Fruit fly (Drosophila melanogaster) whole organism, embryonic: Measurements from ENCODE around the gene pyd.

Experiments used
- Atf6 ChIP-seq: fragments of 200-800 bp; sonication (Bioruptor generic); IDR thresholded peaks from 2 replicates; pipeline ENCODE4 v1.3.6; 2022; ENCODE audit warnings: missing biosample characterization, missing genetic modification characterization
- BEAF-32 ChIP-seq: fragments of 200-800 bp; sonication (Bioruptor generic); optimal IDR thresholded peaks from 3 replicates; lab custom pipeline; 2017; ENCODE audit warnings: missing biosample characterization, missing genetic modification characterization, mild to moderate bottlenecking, moderate library complexity, missing genetic modification reagents
- Bdp1 ChIP-seq: fragments of 200-800 bp; sonication (Bioruptor generic); optimal IDR thresholded peaks from 3 replicates; lab custom pipeline; 2016; ENCODE audit warnings: missing biosample characterization, missing genetic modification characterization
- Bgb ChIP-seq: fragments of 200-800 bp; sonication (Bioruptor generic); IDR thresholded peaks from 2 replicates; pipeline ENCODE4 v1.3.6; 2022; ENCODE audit warnings: missing biosample characterization, missing genetic modification characterization; ENCODE audit not compliant: partially characterized antibody
- CG10267 ChIP-seq: fragments of 200-800 bp; sonication (Bioruptor generic); optimal IDR thresholded peaks from 2 replicates; lab custom pipeline; 2018; ENCODE audit warnings: missing biosample characterization, mild to moderate bottlenecking, missing genetic modification characterization, moderate library complexity
- CG12071 ChIP-seq: fragments of 200-800 bp; sonication (Bioruptor generic); optimal IDR thresholded peaks from 3 replicates; lab custom pipeline; 2018; ENCODE audit warnings: missing biosample characterization, mild to moderate bottlenecking, missing genetic modification characterization
- CG13123 ChIP-seq: fragments of 200-800 bp; sonication (Bioruptor generic); optimal IDR thresholded peaks from 2 replicates; lab custom pipeline; 2016; ENCODE audit warnings: missing biosample characterization, missing genetic modification characterization
- CG14860 ChIP-seq: fragments of 200-800 bp; sonication (Bioruptor generic); IDR thresholded peaks from 3 replicates; pipeline ENCODE4 v1.3.6; 2022; ENCODE audit warnings: missing biosample characterization, missing genetic modification characterization; ENCODE audit not compliant: partially characterized antibody
- CG16779 ChIP-seq: fragments of 200-800 bp; sonication (Bioruptor generic); IDR thresholded peaks from 2 replicates; pipeline ENCODE4 v1.3.6; 2022; ENCODE audit warnings: missing biosample characterization, missing genetic modification characterization
- CG17829 ChIP-seq: fragments of 200-800 bp; optimal IDR thresholded peaks from 2 replicates; lab custom pipeline; 2019; ENCODE audit warnings: missing biosample characterization, mild to moderate bottlenecking, missing genetic modification characterization, moderate library complexity
- CG1792 ChIP-seq: fragments of 200-800 bp; sonication (Bioruptor generic); optimal IDR thresholded peaks from 2 replicates; lab custom pipeline; 2016; ENCODE audit warnings: missing biosample characterization, missing genetic modification characterization
- CG18011 ChIP-seq: fragments of 200-800 bp; sonication (Bioruptor generic); optimal IDR thresholded peaks from 2 replicates; lab custom pipeline; 2017; ENCODE audit warnings: missing biosample characterization, missing genetic modification characterization, mild to moderate bottlenecking, moderate library complexity, missing genotype
- CG2199 ChIP-seq: fragments of 200-800 bp; sonication (Bioruptor generic); IDR thresholded peaks from 3 replicates; pipeline ENCODE4 v1.3.6; 2022; ENCODE audit warnings: missing biosample characterization, missing genetic modification characterization
- CG2202 ChIP-seq: fragments of 200-800 bp; sonication (Bioruptor generic); optimal IDR thresholded peaks from 2 replicates; lab custom pipeline; 2018; ENCODE audit warnings: missing biosample characterization, mild to moderate bottlenecking, missing genetic modification characterization
- CG30431 ChIP-seq: fragments of 200-800 bp; sonication (Bioruptor generic); optimal IDR thresholded peaks from 2 replicates; lab custom pipeline; 2017; ENCODE audit warnings: missing biosample characterization, missing genetic modification characterization
- CG4854 ChIP-seq: fragments of 200-800 bp; sonication (Bioruptor generic); optimal IDR thresholded peaks from 2 replicates; lab custom pipeline; 2016; ENCODE audit warnings: missing biosample characterization, missing genetic modification characterization, inconsistent platforms
- CG5245 ChIP-seq: fragments of 200-800 bp; sonication (Bioruptor generic); optimal IDR thresholded peaks from 3 replicates; lab custom pipeline; 2016; ENCODE audit warnings: missing biosample characterization, missing genetic modification characterization
- CG6683 ChIP-seq: fragments of 200-800 bp; sonication (Bioruptor generic); optimal IDR thresholded peaks from 2 replicates; lab custom pipeline; 2017; ENCODE audit warnings: missing biosample characterization, mild to moderate bottlenecking, missing genetic modification characterization, missing genetic modification reagents
- CG6689 ChIP-seq: fragments of 200-800 bp; sonication (Bioruptor generic); IDR thresholded peaks from 2 replicates; pipeline ENCODE4 v1.3.6; 2022; ENCODE audit warnings: missing biosample characterization, missing genetic modification characterization
- CG8924 ChIP-seq: fragments of 200-800 bp; optimal IDR thresholded peaks from 3 replicates; lab custom pipeline; 2019; ENCODE audit warnings: missing biosample characterization, mild to moderate bottlenecking, missing genetic modification characterization, moderate library complexity
- Dip2 ChIP-seq: fragments of 200-800 bp; sonication (Bioruptor generic); IDR thresholded peaks from 2 replicates; pipeline ENCODE4 v1.3.6; 2022; ENCODE audit warnings: missing biosample characterization, missing genetic modification characterization
- E2f2 ChIP-seq: fragments of 200-800 bp; sonication (Bioruptor generic); IDR thresholded peaks from 2 replicates; pipeline ENCODE4 v1.3.6; 2022; ENCODE audit warnings: missing biosample characterization, missing genetic modification characterization
- Hand ChIP-seq: fragments of 200-800 bp; sonication (Bioruptor generic); optimal IDR thresholded peaks from 2 replicates; lab custom pipeline; 2017; ENCODE audit warnings: mild to moderate bottlenecking, missing biosample characterization, missing genetic modification reagents, missing genetic modification characterization
- Hmr ChIP-seq: fragments of 200-800 bp; sonication (Bioruptor generic); optimal IDR thresholded peaks from 3 replicates; lab custom pipeline; 2017; ENCODE audit warnings: mild to moderate bottlenecking, missing biosample characterization, missing genetic modification reagents, missing genetic modification characterization
- Lpt ChIP-seq: fragments of >200 bp; optimal IDR thresholded peaks from 2 replicates; lab custom pipeline; 2018; ENCODE audit warnings: missing biosample characterization, missing genetic modification characterization
- Med ChIP-seq: fragments of 200-800 bp; sonication (Bioruptor generic); peaks from one replicate; lab custom pipeline; 2016; ENCODE audit warnings: missing biosample characterization, missing genetic modification characterization, mild to moderate bottlenecking, inconsistent platforms, moderate library complexity
- Myb ChIP-seq: fragments of 200-800 bp; sonication (Bioruptor generic); optimal IDR thresholded peaks from 2 replicates; lab custom pipeline; 2016; ENCODE audit warnings: missing biosample characterization, missing genetic modification characterization
- Nf-YB ChIP-seq: fragments of 200-800 bp; sonication (Bioruptor generic); optimal IDR thresholded peaks from 3 replicates; lab custom pipeline; 2019; ENCODE audit warnings: missing biosample characterization, mild to moderate bottlenecking, missing genetic modification characterization, moderate library complexity
- Side ChIP-seq: fragments of 200-800 bp; sonication (Bioruptor generic); optimal IDR thresholded peaks from 2 replicates; lab custom pipeline; 2016; ENCODE audit warnings: missing biosample characterization, missing genetic modification characterization
- Tbp ChIP-seq: fragments of >200 bp; optimal IDR thresholded peaks from 2 replicates; lab custom pipeline; 2018; ENCODE audit warnings: missing biosample characterization, missing genetic modification characterization
- ab ChIP-seq: fragments of 200-800 bp; sonication (Bioruptor generic); optimal IDR thresholded peaks from 2 replicates; lab custom pipeline; 2016; ENCODE audit warnings: missing biosample characterization, missing genetic modification characterization
- ash1 ChIP-seq: fragments of 200-800 bp; sonication (Bioruptor generic); optimal IDR thresholded peaks from 2 replicates; lab custom pipeline; 2018; ENCODE audit warnings: missing biosample characterization, mild to moderate bottlenecking, missing genetic modification characterization
- ato ChIP-seq: fragments of 200-800 bp; sonication (Bioruptor generic); IDR thresholded peaks from 2 replicates; pipeline ENCODE4 v1.3.6; 2022; ENCODE audit warnings: missing biosample characterization, missing genetic modification characterization; ENCODE audit not compliant: partially characterized antibody
- br ChIP-seq: fragments of >200 bp; optimal IDR thresholded peaks from 2 replicates; lab custom pipeline; 2017
- chinmo ChIP-seq: fragments of 200-800 bp; sonication (Bioruptor generic); IDR thresholded peaks from 4 replicates; pipeline ENCODE4 v1.3.6; 2022; ENCODE audit warnings: missing biosample characterization, missing genetic modification characterization; ENCODE audit not compliant: partially characterized antibody
- crp ChIP-seq, 2 experiments: fragments of 200-800 bp; sonication (Bioruptor generic); optimal IDR thresholded peaks; 2 replicates in 1 of 2; 3 replicates in 1 of 2; lab custom pipeline; 2017; ENCODE audit warnings: missing biosample characterization in 2 of 2, missing genetic modification characterization in 2 of 2, mild to moderate bottlenecking in 1 of 2, moderate library complexity in 1 of 2
- eyg ChIP-seq: fragments of 200-800 bp; sonication (Bioruptor generic); optimal IDR thresholded peaks from 3 replicates; lab custom pipeline; 2016; ENCODE audit warnings: missing biosample characterization, missing genetic modification characterization
- ftz-f1 ChIP-seq: fragments of 200-800 bp; sonication (Bioruptor generic); optimal IDR thresholded peaks from 2 replicates; lab custom pipeline; 2016; ENCODE audit warnings: missing biosample characterization, missing genetic modification characterization
- jing ChIP-seq: fragments of 200-800 bp; sonication (Bioruptor generic); optimal IDR thresholded peaks from 2 replicates; lab custom pipeline; 2018; ENCODE audit warnings: missing biosample characterization, mild to moderate bottlenecking, missing genetic modification characterization
- lov ChIP-seq, 2 experiments: fragments of 200-800 bp in 1 of 2; fragments of >200 bp in 1 of 2; sonication (Bioruptor generic) in 1 of 2; IDR thresholded peaks in 1 of 2; optimal IDR thresholded peaks in 1 of 2; 2 replicates in 1 of 2; 3 replicates in 1 of 2; pipeline versions ENCODE4 v1.3.6 to Lab custom; 2017 to 2022; ENCODE audit warnings: missing biosample characterization in 1 of 2, missing genetic modification characterization in 1 of 2
- oc ChIP-seq: fragments of 200-800 bp; sonication (Bioruptor generic); optimal IDR thresholded peaks from 2 replicates; lab custom pipeline; 2018; ENCODE audit warnings: missing biosample characterization, mild to moderate bottlenecking, missing genetic modification characterization, moderate library complexity
- odd ChIP-seq: fragments of 200-800 bp; sonication (Bioruptor generic); optimal IDR thresholded peaks from 2 replicates; lab custom pipeline; 2017; ENCODE audit warnings: missing biosample characterization, mild to moderate bottlenecking, missing genetic modification characterization
- otp ChIP-seq: fragments of 200-800 bp; sonication (Bioruptor generic); IDR thresholded peaks from 3 replicates; pipeline ENCODE4, ENCODE4 v1.3.6; 2022; ENCODE audit warnings: missing biosample characterization, missing genetic modification characterization
- sens ChIP-seq: fragments of 200-800 bp; sonication (Bioruptor generic); peaks from one replicate; lab custom pipeline; 2016; ENCODE audit warnings: missing biosample characterization, missing genetic modification characterization
- so ChIP-seq: fragments of 200-800 bp; sonication (Bioruptor generic); IDR thresholded peaks from 3 replicates; pipeline ENCODE4 v1.3.6; 2022; ENCODE audit warnings: missing biosample characterization, missing genetic modification characterization
- sr ChIP-seq: fragments of 200-800 bp; sonication (Bioruptor generic); IDR thresholded peaks from 3 replicates; pipeline ENCODE4 v1.3.6; 2022; ENCODE audit warnings: missing biosample characterization, missing genetic modification characterization
- toy ChIP-seq: fragments of 200-800 bp; sonication (Bioruptor generic); IDR thresholded peaks from 2 replicates; pipeline ENCODE4 v1.3.6; 2022; ENCODE audit warnings: missing biosample characterization, missing genetic modification characterization
- ttk ChIP-seq: fragments of 200-800 bp; sonication (Bioruptor generic); IDR thresholded peaks from 2 replicates; pipeline ENCODE4 v2.1.2; 2022; ENCODE audit warnings: missing biosample characterization, missing genetic modification characterization
- zen ChIP-seq: fragments of 200-800 bp; sonication (Bioruptor generic); optimal IDR thresholded peaks from 3 replicates; lab custom pipeline; 2018; ENCODE audit warnings: missing biosample characterization, mild to moderate bottlenecking, missing genetic modification characterization, moderate library complexity

The pyd gene

DNA sequence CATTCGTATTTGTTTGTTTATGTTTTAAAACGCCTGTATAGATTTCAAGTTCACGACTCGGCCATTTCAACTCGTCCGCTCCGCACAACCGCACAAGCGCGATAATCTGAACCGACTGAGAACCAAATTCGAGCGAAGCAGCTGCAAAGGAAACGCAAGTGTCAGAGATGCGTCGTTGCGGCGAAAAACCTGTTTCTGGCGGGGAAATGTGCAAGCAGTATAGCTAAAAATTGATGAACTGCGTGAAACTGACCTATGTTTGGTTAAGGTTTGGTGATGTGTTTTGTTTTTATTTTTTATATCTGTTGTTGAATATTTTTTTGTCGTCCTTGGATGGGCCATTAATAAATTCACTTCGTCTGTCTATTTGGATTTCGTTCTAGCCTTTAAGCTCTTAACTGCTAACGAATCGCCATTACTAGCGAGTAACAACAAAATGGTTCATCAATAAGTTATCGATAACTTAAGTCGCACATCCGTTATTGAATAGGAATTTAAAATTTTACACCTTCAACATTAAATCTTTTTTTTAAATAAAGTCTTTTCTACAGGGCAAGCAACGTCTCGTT is at the start of gene pyd (continued):
- TF ChIP-seq CG2199 (GFP tag; lab: Robert Waterston, UW) (peak; percentile 89; the same call in 2 of the 3 replicates), Hand (GFP tag; lab: Kevin White, UChicago) (no peak), ab (no peak), Bgb (GFP tag; lab: Robert Waterston, UW) (peak; percentile 63; the same call in 1 of the 2 replicates), ttk (no peak), zen (tag; lab: Kevin White, UChicago) (peak; percentile 50), CG18011 (GFP tag; lab: Kevin White, UChicago) (peak; percentile 43), jing (GFP tag; lab: Kevin White, UChicago) (no peak), CG1792 (GFP tag; lab: Kevin White, UChicago) (peak; percentile 64), CG2202 (tag; lab: Kevin White, UChicago) (peak; percentile 19), sens (GFP tag; lab: Kevin White, UChicago) (peak; percentile 96), CG6683 (GFP tag; lab: Kevin White, UChicago) (no peak), Hmr (GFP tag; lab: Kevin White, UChicago) (peak; percentile 79), eyg (GFP tag; lab: Kevin White, UChicago) (peak; percentile 68), CG5245 (GFP tag; lab: Kevin White, UChicago) (peak; percentile 17), CG4854 (GFP tag; lab: Kevin White, UChicago) (peak; percentile 28), CG16779 (GFP tag; lab: Robert Waterston, UW) (0 out of 2 replicates have a peak, but pooled peaks have one; percentile 50), Side (GFP tag; lab: Kevin White, UChicago) (peak; percentile 55), lov (optimal IDR thresholded peaks at IDR 0.05; lab: Kevin White, UChicago) (no peak), lov (GFP tag; IDR thresholded peaks at IDR 0.05; lab: Robert Waterston, UW) (peak; percentile 78; the same call in 2 of the 3 replicates), BEAF-32 (peak; percentile 58), Lpt (no peak), E2f2 (GFP tag; lab: Robert Waterston, UW) (peak; percentile 58), CG12071 (GFP tag; lab: Kevin White, UChicago) (peak; percentile 25), CG14860 (GFP tag; lab: Robert Waterston, UW) (no peak; the same call in 2 of the 3 replicates), Med (GFP tag; lab: Kevin White, UChicago) (peak; percentile 84), CG13123 (peak; percentile 27), toy (GFP tag; lab: Robert Waterston, UW) (no peak), CG8924 (tag; lab: Kevin White, UChicago) (peak; percentile 80), CG6689 (GFP tag; lab: Robert Waterston, UW) (peak; percentile 45), ato (GFP tag; lab: Robert Waterston, UW) (peak; percentile 53; the same call in 1 of the 2 replicates), Nf-YB (GFP tag; lab: Kevin White, UChicago) (peak; percentile 52), Atf6 (GFP tag; lab: Robert Waterston, UW) (peak; percentile 64; the same call in 1 of the 2 replicates), so (GFP tag; lab: Robert Waterston, UW) (peak; percentile 67; the same call in 2 of the 3 replicates), odd (GFP tag; lab: Kevin White, UChicago) (peak; percentile 60), otp (GFP tag; lab: Robert Waterston, UW) (0 out of 3 replicates have a peak, but pooled peaks have one; percentile 42), Tbp (GFP tag; lab: Kevin White, UChicago) (peak; percentile 41), Bdp1 (GFP tag; lab: Kevin White, UChicago) (peak; percentile 42), CG17829 (tag; lab: Kevin White, UChicago) (peak; percentile 71), crp (GFP tag; optimal IDR thresholded peaks at IDR 0.05; lab: Kevin White, UChicago) (peak in 1 of 2 experiments; percentile 51), Myb (GFP tag; lab: Kevin White, UChicago) (peak; percentile 93), Dip2 (no peak), sr (GFP tag; lab: Robert Waterston, UW) (no peak), oc (tag; lab: Kevin White, UChicago) (peak; percentile 84), ftz-f1 (GFP tag; lab: Kevin White, UChicago) (peak; percentile 49), ash1 (GFP tag; lab: Kevin White, UChicago) (peak; percentile 31), chinmo (peak; percentile 85), br (lab: Kevin White, UChicago) (no peak), CG10267 (tag; lab: Kevin White, UChicago) (peak; percentile 76), CG30431 (no peak)
